Worm (Caenorhabditis elegans): ENCODE results near the gene T24C2.3.
A peak's percentile ranks its signal among the peaks of the same experiment; 100 is the strongest.

Gene T24C2.3

ce11 chrX:14543224-14543623 lies at the start of gene T24C2.3:
Gene T24C2.3 (plus strand): TSS chrX:14543524.
- TF ChIP-seq lsy-2 (tag; optimal IDR thresholded peaks at IDR 0.05) = no peak
- no peak for TF ChIP-seq mls-2 (tag; optimal IDR thresholded peaks at IDR 0.05)
- no peak for TF ChIP-seq nhr-12 (tag; optimal IDR thresholded peaks at IDR 0.05)
- no peak for TF ChIP-seq ham-2 (GFP tag; optimal IDR thresholded peaks at IDR 0.05)
- TF ChIP-seq ceh-83 (GFP tag; optimal IDR thresholded peaks at IDR 0.05) = no peak
- TF ChIP-seq snpc-4 (tag; optimal IDR thresholded peaks at IDR 0.05) = no peak
- TF ChIP-seq blmp-1 (tag; optimal IDR thresholded peaks at IDR 0.05) = no peak
- no peak for TF ChIP-seq sptf-1 (tag; optimal IDR thresholded peaks at IDR 0.05)
- no peak for TF ChIP-seq nhr-237 (tag; optimal IDR thresholded peaks at IDR 0.05)
- no peak for TF ChIP-seq ceh-39 (tag; optimal IDR thresholded peaks at IDR 0.05)

DNA sequence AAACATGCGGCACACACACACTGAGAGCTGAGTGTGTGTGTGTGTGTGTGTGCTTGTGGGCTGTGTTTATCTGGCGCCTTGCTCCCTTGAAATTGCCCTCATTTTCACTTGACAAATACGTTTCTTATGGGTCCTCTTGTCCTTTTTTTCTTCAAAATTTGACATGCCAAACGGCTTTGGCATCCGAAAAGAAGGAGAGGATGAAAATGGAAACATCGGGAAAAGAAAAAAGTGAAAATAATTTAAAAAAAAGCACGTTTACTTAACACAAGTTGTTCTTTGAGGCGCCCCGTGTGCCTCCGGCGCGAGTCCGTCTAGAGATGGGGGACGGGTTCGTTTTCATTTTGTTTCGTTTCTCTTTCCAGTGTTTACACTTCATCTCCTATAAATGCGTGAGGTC lies 48.2 kb upstream of the T24C2.3 start:
- TF ChIP-seq nhr-237 (tag; optimal IDR thresholded peaks at IDR 0.05) (no peak), nhr-76 (tag; optimal IDR thresholded peaks at IDR 0.05) (no peak), cnd-1 (tag; optimal IDR thresholded peaks at IDR 0.05) (no peak), lin-13 (tag; optimal IDR thresholded peaks at IDR 0.05) (no peak), sptf-1 (tag; optimal IDR thresholded peaks at IDR 0.05) (no peak), M03D4.4 (tag; optimal IDR thresholded peaks at IDR 0.05) (no peak), unc-62 (GFP tag; optimal IDR thresholded peaks at IDR 0.05) (no peak), drap-1 (GFP tag; optimal IDR thresholded peaks at IDR 0.05) (no peak)

ce11 chrX:14495785-14496184 lies 47.5 kb upstream of the T24C2.3 start, which contains the start of gene ztf-14:
Gene ztf-14 (plus strand): TSS chrX:14496085.
- TF ChIP-seq flh-1 (GFP tag; optimal IDR thresholded peaks at IDR 0.05) (no peak), mep-1 (tag; optimal IDR thresholded peaks at IDR 0.05) (no peak), mls-2 (tag; optimal IDR thresholded peaks at IDR 0.05) (no peak), snpc-4 (tag; optimal IDR thresholded peaks at IDR 0.05) (no peak), lin-32 (GFP tag; optimal IDR thresholded peaks at IDR 0.05) (no peak)

ce11 chrX:14496545-14496944 lies 46.8 kb upstream of the T24C2.3 start:
- TF ChIP-seq hlh-1 (tag; optimal IDR thresholded peaks at IDR 0.05) (peak; percentile 49), elt-1 (tag; optimal IDR thresholded peaks at IDR 0.05; ENCODE audit: borderline replicate concordance, insufficient read depth) (no peak), mep-1 (tag; optimal IDR thresholded peaks at IDR 0.05) (no peak)

DNA sequence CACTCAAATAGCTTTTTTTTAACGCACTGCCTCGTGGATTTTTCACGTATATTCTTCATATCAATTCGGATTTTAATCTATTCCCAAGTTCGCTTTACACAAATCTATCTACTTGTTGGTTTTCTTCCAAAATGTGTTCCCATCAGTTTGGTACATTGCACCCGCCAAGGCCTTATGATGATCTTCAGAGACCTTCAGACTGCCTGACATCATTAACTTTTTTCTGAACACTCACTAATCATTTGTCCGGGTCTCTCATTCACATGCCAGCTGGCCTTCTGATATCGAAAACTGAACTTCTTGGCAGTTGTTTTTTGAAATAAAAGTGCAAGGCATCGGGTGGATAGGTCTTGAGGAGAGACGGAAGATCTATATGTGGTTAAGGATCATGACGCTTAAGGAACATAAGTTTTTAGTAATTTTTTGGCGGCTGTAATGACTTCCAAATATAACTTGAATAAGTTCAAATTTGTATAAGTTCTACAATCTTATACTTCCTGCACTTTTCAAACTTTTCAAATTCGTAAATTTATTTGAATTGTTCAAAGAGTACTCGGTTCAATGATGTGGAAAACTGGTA lies 43.4 kb upstream of the T24C2.3 start:
- TF ChIP-seq nhr-12 (tag; optimal IDR thresholded peaks at IDR 0.05) (no peak), mab-5 (tag; optimal IDR thresholded peaks at IDR 0.05) (no peak), tbx-8 (GFP tag; optimal IDR thresholded peaks at IDR 0.05) (no peak), blmp-1 (tag; optimal IDR thresholded peaks at IDR 0.05) (no peak), mls-2 (tag; optimal IDR thresholded peaks at IDR 0.05) (no peak), ham-2 (GFP tag; optimal IDR thresholded peaks at IDR 0.05) (no peak), lsy-2 (tag; optimal IDR thresholded peaks at IDR 0.05) (no peak), hlh-1 (tag; optimal IDR thresholded peaks at IDR 0.05) (no peak), unc-120 (tag; optimal IDR thresholded peaks at IDR 0.05; ENCODE audit: poor library complexity, severe bottlenecking) (no peak), unc-62 (GFP tag; optimal IDR thresholded peaks at IDR 0.05) (no peak)

- TF ChIP-seq ztf-11 (tag; optimal IDR thresholded peaks at IDR 0.05) (no peak), sem-2 (GFP tag; optimal IDR thresholded peaks at IDR 0.05) (no peak)
These were observed 42.8 kb upstream of the T24C2.3 start for ce11 chrX:14500422-14501058.

DNA sequence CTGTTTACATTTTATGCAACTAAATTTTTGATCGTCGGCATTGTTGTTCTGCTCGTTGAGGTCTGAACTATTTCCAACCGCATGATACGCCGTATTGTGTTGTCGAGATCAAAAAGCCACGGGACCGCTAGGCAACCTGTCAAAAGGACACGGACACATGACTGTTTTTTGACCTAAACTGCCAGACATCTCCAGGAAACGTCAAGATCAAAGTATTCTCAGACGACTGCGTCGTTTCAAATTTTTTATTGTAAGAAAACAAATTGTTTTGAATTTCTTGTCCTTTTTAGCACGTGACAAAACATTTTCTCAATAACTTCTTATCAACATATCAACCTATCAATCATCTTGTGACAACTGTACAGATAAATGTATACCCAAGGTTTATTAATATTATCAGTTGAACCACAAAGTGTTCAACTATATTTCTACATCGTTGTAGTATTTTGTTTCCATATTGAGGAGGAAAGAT lies 41.2 kb upstream of the T24C2.3 start:
- TF ChIP-seq lin-13 (tag; optimal IDR thresholded peaks at IDR 0.05) (no peak), pha-4 (tag; optimal IDR thresholded peaks at IDR 0.05) (no peak), unc-62 (GFP tag; optimal IDR thresholded peaks at IDR 0.05) (peak; percentile 48), zip-8 (tag; optimal IDR thresholded peaks at IDR 0.05) (no peak), lin-32 (GFP tag; optimal IDR thresholded peaks at IDR 0.05) (no peak), mls-2 (tag; optimal IDR thresholded peaks at IDR 0.05) (no peak)

Measured in whole organism, mixed stage, embryonic.